Fruit fly (Drosophila melanogaster) whole organism, adult: ENCODE data around the gene CG31468.
A peak's percentile ranks its signal among the peaks of the same experiment; 100 is the strongest.

ENCODE experiments used
- CG11617 ChIP-seq: fragments of 200-800 bp; sonication (Bioruptor generic); optimal IDR thresholded peaks from 2 replicates; lab custom pipeline; 2017; ENCODE audit warnings: mild to moderate bottlenecking, missing biosample characterization, missing genetic modification reagents, missing genetic modification characterization
- CG12768 ChIP-seq: fragments of 200-800 bp; sonication (Bioruptor generic); optimal IDR thresholded peaks from 2 replicates; lab custom pipeline; 2017; ENCODE audit warnings: missing biosample characterization, missing genetic modification characterization, mild to moderate bottlenecking, moderate library complexity, missing genetic modification reagents
- CG14711 ChIP-seq: fragments of 200-800 bp; sonication (Bioruptor generic); optimal IDR thresholded peaks from 2 replicates; lab custom pipeline; 2018; ENCODE audit warnings: missing biosample characterization, mild to moderate bottlenecking, missing genetic modification characterization, moderate library complexity
- CG1620 ChIP-seq: fragments of 200-800 bp; sonication (Bioruptor generic); optimal IDR thresholded peaks from 2 replicates; lab custom pipeline; 2016; ENCODE audit warnings: missing biosample characterization, missing genetic modification characterization
- CG33017 ChIP-seq: fragments of 200-800 bp; sonication (Bioruptor generic); optimal IDR thresholded peaks from 2 replicates; lab custom pipeline; 2018; ENCODE audit warnings: missing biosample characterization, mild to moderate bottlenecking, missing genetic modification characterization, moderate library complexity
- CG5204 ChIP-seq: fragments of 200-800 bp; sonication (Bioruptor generic); optimal IDR thresholded peaks from 2 replicates; lab custom pipeline; 2016; ENCODE audit warnings: missing biosample characterization, missing genetic modification characterization
- CG7045 ChIP-seq: fragments of 200-800 bp; sonication (Bioruptor generic); optimal IDR thresholded peaks from 2 replicates; lab custom pipeline; 2017; ENCODE audit warnings: missing biosample characterization, mild to moderate bottlenecking, missing genetic modification characterization
- CG7101 ChIP-seq: fragments of 200-800 bp; sonication (Bioruptor generic); optimal IDR thresholded peaks from 2 replicates; lab custom pipeline; 2018; ENCODE audit warnings: missing biosample characterization, mild to moderate bottlenecking, missing genetic modification characterization, moderate library complexity
- Clk ChIP-seq: fragments of 200-800 bp; sonication (Bioruptor generic); optimal IDR thresholded peaks from 2 replicates; lab custom pipeline; 2017; ENCODE audit warnings: missing biosample characterization, missing genetic modification characterization
- Crg-1 ChIP-seq: fragments of 200-800 bp; sonication (Bioruptor generic); optimal IDR thresholded peaks from 2 replicates; lab custom pipeline; 2016; ENCODE audit warnings: missing biosample characterization, missing genetic modification characterization
- Hr96 ChIP-seq: fragments of 200-800 bp; sonication (Bioruptor generic); optimal IDR thresholded peaks from 2 replicates; lab custom pipeline; 2016; ENCODE audit warnings: missing biosample characterization, missing genetic modification characterization
- Mnt ChIP-seq: fragments of 200-800 bp; sonication (Bioruptor generic); optimal IDR thresholded peaks from 2 replicates; lab custom pipeline; 2016; ENCODE audit warnings: missing biosample characterization, mild to moderate bottlenecking, missing genetic modification characterization
- bab1 ChIP-seq: fragments of 200-800 bp; sonication (Bioruptor generic); optimal IDR thresholded peaks from 3 replicates; lab custom pipeline; 2019; ENCODE audit warnings: missing biosample characterization, mild to moderate bottlenecking, missing genetic modification characterization, moderate library complexity
- cic ChIP-seq: fragments of 200-800 bp; sonication (Bioruptor generic); optimal IDR thresholded peaks from 2 replicates; lab custom pipeline; 2017; ENCODE audit warnings: missing biosample characterization, mild to moderate bottlenecking, missing genetic modification characterization, moderate library complexity
- cnc ChIP-seq, 2 experiments: fragments of >200 bp; optimal IDR thresholded peaks; 2 replicates each; lab custom pipeline; 2017
- kay ChIP-seq: fragments of 200-800 bp; sonication (Bioruptor generic); peaks from one replicate; lab custom pipeline; 2016; ENCODE audit warnings: missing biosample characterization, missing genetic modification characterization, borderline replicate concordance
- ovo ChIP-seq: fragments of 200-800 bp; sonication (Bioruptor generic); optimal IDR thresholded peaks from 2 replicates; lab custom pipeline; 2016; ENCODE audit warnings: missing biosample characterization, missing genetic modification characterization
- pad ChIP-seq: fragments of 200-800 bp; sonication (Bioruptor generic); optimal IDR thresholded peaks from 3 replicates; lab custom pipeline; 2017; ENCODE audit warnings: missing biosample characterization, missing genetic modification characterization, mild to moderate bottlenecking, moderate library complexity, missing genetic modification reagents
- tj ChIP-seq: fragments of 200-800 bp; sonication (Bioruptor generic); optimal IDR thresholded peaks from 3 replicates; lab custom pipeline; 2017; ENCODE audit warnings: missing biosample characterization, mild to moderate bottlenecking, missing genetic modification characterization, moderate library complexity
- toe ChIP-seq: fragments of 200-800 bp; sonication (Bioruptor generic); optimal IDR thresholded peaks from 2 replicates; lab custom pipeline; 2016; ENCODE audit warnings: missing biosample characterization, missing genetic modification characterization

The CG31468 gene

dm6 chr3R:23725711-23726349 lies 25.7 kb upstream of the CG31468 start:
- TF ChIP-seq CG5204 (GFP tag; lab: Kevin White, UChicago) = no peak
- TF ChIP-seq CG14711 (tag; lab: Kevin White, UChicago) = no peak
- no peak for TF ChIP-seq Mnt
- TF ChIP-seq CG7101 (tag; lab: Kevin White, UChicago) = no peak
- TF ChIP-seq toe (GFP tag; lab: Kevin White, UChicago) = no peak
- TF ChIP-seq CG12768 = peak; percentile 32
- TF ChIP-seq CG1620 (GFP tag; lab: Kevin White, UChicago) = no peak
- no peak for TF ChIP-seq pad (GFP tag; lab: Kevin White, UChicago)

- TF ChIP-seq CG14711 (tag; lab: Kevin White, UChicago) = no peak
- TF ChIP-seq Clk (GFP tag; lab: Kevin White, UChicago) = no peak
- peak; percentile 90 for TF ChIP-seq cic (GFP tag; lab: Kevin White, UChicago)
- no peak for TF ChIP-seq CG7101 (tag; lab: Kevin White, UChicago)
- peak in 1 of 2 experiments; percentile 16 for TF ChIP-seq cnc (optimal IDR thresholded peaks at IDR 0.05; lab: Kevin White, UChicago)
- TF ChIP-seq Mnt = peak; percentile 34
- peak; percentile 24 for TF ChIP-seq CG33017 (tag; lab: Kevin White, UChicago)
- no peak for TF ChIP-seq toe (GFP tag; lab: Kevin White, UChicago)
- no peak for TF ChIP-seq Hr96 (GFP tag; lab: Kevin White, UChicago)
- peak; percentile 18 for TF ChIP-seq CG12768
These were observed 24.8 kb upstream of the CG31468 start for dm6 chr3R:23724843-23725506.

dm6 chr3R:23723381-23724034 lies 23.4 kb upstream of the CG31468 start:
- TF ChIP-seq CG33017 (tag; lab: Kevin White, UChicago) = peak; percentile 72
- peak; percentile 89 for TF ChIP-seq pad (GFP tag; lab: Kevin White, UChicago)
- TF ChIP-seq CG1620 (GFP tag; lab: Kevin White, UChicago) = no peak
- peak; percentile 98 for TF ChIP-seq kay (GFP tag; lab: Kevin White, UChicago)
- peak; percentile 11 for TF ChIP-seq CG5204 (GFP tag; lab: Kevin White, UChicago)
- peak; percentile 55 for TF ChIP-seq CG12768
- TF ChIP-seq tj (GFP tag; lab: Kevin White, UChicago) = peak; percentile 88
- TF ChIP-seq cnc (optimal IDR thresholded peaks at IDR 0.05; lab: Kevin White, UChicago) = no peak
- peak; percentile 94 for TF ChIP-seq ovo (GFP tag; lab: Kevin White, UChicago)
- TF ChIP-seq CG7101 (tag; lab: Kevin White, UChicago) = peak; percentile 77
- TF ChIP-seq CG7045 (GFP tag; lab: Kevin White, UChicago) = peak; percentile 80
- TF ChIP-seq CG14711 (tag; lab: Kevin White, UChicago) = no peak
- peak; percentile 92 for TF ChIP-seq Crg-1 (GFP tag; lab: Kevin White, UChicago)
- TF ChIP-seq toe (GFP tag; lab: Kevin White, UChicago) = peak; percentile 54
- peak; percentile 99 for TF ChIP-seq cic (GFP tag; lab: Kevin White, UChicago)
- peak; percentile 65 for TF ChIP-seq Hr96 (GFP tag; lab: Kevin White, UChicago)
- TF ChIP-seq CG11617 (GFP tag; lab: Kevin White, UChicago) = peak; percentile 79
- peak; percentile 81 for TF ChIP-seq Clk (GFP tag; lab: Kevin White, UChicago)
- peak; percentile 4 for TF ChIP-seq bab1
- peak; percentile 91 for TF ChIP-seq Mnt

- TF ChIP-seq kay (GFP tag; lab: Kevin White, UChicago) (peak; percentile 81), CG33017 (tag; lab: Kevin White, UChicago) (peak; percentile 83), CG5204 (GFP tag; lab: Kevin White, UChicago) (peak; percentile 27), tj (GFP tag; lab: Kevin White, UChicago) (peak; percentile 98), CG7045 (GFP tag; lab: Kevin White, UChicago) (peak; percentile 73), pad (GFP tag; lab: Kevin White, UChicago) (peak; percentile 98), Hr96 (GFP tag; lab: Kevin White, UChicago) (no peak), CG7101 (tag; lab: Kevin White, UChicago) (peak; percentile 78), CG14711 (tag; lab: Kevin White, UChicago) (peak; percentile 83), Crg-1 (GFP tag; lab: Kevin White, UChicago) (no peak), cnc (optimal IDR thresholded peaks at IDR 0.05; lab: Kevin White, UChicago) (no peak), CG12768 (no peak)
These were observed 22.7 kb upstream of the CG31468 start, which contains the start of gene CG10365 for dm6 chr3R:23722680-23723372. TSS of gene CG10365 (plus strand) at chr3R:23723331.

- TF ChIP-seq CG11617 (GFP tag; lab: Kevin White, UChicago) (no peak), CG7101 (tag; lab: Kevin White, UChicago) (peak; percentile 58), Hr96 (GFP tag; lab: Kevin White, UChicago) (peak; percentile 36), CG7045 (GFP tag; lab: Kevin White, UChicago) (peak; percentile 30), CG1620 (GFP tag; lab: Kevin White, UChicago) (peak; percentile 60), CG5204 (GFP tag; lab: Kevin White, UChicago) (no peak), toe (GFP tag; lab: Kevin White, UChicago) (peak; percentile 58), cic (GFP tag; lab: Kevin White, UChicago) (peak; percentile 25), Crg-1 (GFP tag; lab: Kevin White, UChicago) (peak; percentile 35), pad (GFP tag; lab: Kevin White, UChicago) (no peak), CG12768 (no peak), ovo (GFP tag; lab: Kevin White, UChicago) (no peak), CG14711 (tag; lab: Kevin White, UChicago) (no peak), cnc (optimal IDR thresholded peaks at IDR 0.05; lab: Kevin White, UChicago) (no peak), CG33017 (tag; lab: Kevin White, UChicago) (peak; percentile 12), kay (GFP tag; lab: Kevin White, UChicago) (peak; percentile 83), tj (GFP tag; lab: Kevin White, UChicago) (no peak), Clk (GFP tag; lab: Kevin White, UChicago) (no peak), bab1 (peak; percentile 78), Mnt (peak; percentile 35)
These were observed 21.8 kb upstream of the CG31468 start for dm6 chr3R:23721936-23722335.
